Worm (Caenorhabditis elegans) whole organism, early embryonic: ENCODE data around the gene C50D2.10.

Experiments used
- F13C5.2 ChIP-seq: sonication (generic microtip); optimal IDR thresholded peaks from 2 replicates; lab custom pipeline; 2017; ENCODE audit warnings: mild to moderate bottlenecking, missing genetic modification characterization, inconsistent platforms, missing compliant biosample characterization
- ama-1 ChIP-seq: fragments of 150-350 bp; optimal IDR thresholded peaks from 2 replicates; lab custom pipeline; 2014
- ceh-13 ChIP-seq: fragments of 200-800 bp; sonication (Bioruptor generic); optimal IDR thresholded peaks from 2 replicates; lab custom pipeline; 2018; ENCODE audit warnings: mild to moderate bottlenecking, missing genetic modification characterization, missing compliant biosample characterization
- ceh-36 ChIP-seq: sonication (generic microtip); optimal IDR thresholded peaks from 2 replicates; lab custom pipeline; 2016; ENCODE audit warnings: missing genetic modification characterization, inconsistent platforms, missing compliant biosample characterization
- flt-1 ChIP-seq: fragments of 200-800 bp; sonication (Bioruptor generic); IDR thresholded peaks from 2 replicates; pipeline ENCODE4 v1.3.6; 2022; ENCODE audit warnings: missing genetic modification characterization, missing compliant biosample characterization
- sea-1 ChIP-seq: fragments of 200-800 bp; sonication (Bioruptor generic); conservative IDR thresholded peaks from 2 replicates; pipeline ENCODE4 v1.3.6; 2022; ENCODE audit warnings: missing genetic modification characterization, missing compliant biosample characterization
- tbx-11 ChIP-seq: fragments of 200-800 bp; sonication (Bioruptor generic); IDR thresholded peaks from 2 replicates; pipeline ENCODE4 v1.3.6; 2022; ENCODE audit warnings: missing genetic modification characterization, missing compliant biosample characterization

DNA sequence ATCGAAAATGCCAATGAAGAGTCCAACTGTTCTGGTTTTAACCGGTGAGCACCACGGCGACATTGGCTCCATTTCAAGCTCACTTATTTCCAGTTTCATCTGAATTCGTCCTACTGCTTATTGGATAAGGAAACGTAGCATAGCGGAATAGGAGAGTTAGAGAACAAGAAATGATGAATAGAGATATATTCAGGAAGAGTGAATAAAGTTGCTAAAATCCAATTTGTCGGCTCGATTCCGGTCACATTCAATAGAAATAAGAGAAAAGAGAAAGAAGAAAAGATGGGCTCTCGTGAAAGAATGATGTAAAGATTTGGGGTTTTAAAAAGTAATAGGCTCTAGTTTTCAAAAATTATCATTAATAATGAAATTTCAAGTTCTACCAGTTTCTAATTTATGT is 25.6 kb upstream of the C50D2.10 start:
- no peak for TF ChIP-seq flt-1
- no peak for TF ChIP-seq tbx-11
- no peak for TF ChIP-seq ceh-13 (GFP tag; lab: Kevin White, UChicago)
- no peak for TF ChIP-seq ama-1
- TF ChIP-seq F13C5.2 (tag; lab: Kevin White, UChicago): no peak
- TF ChIP-seq ceh-36: no peak
- TF ChIP-seq sea-1 (GFP tag; lab: Robert Waterston, UW): no peak
